Worm (Caenorhabditis elegans): ENCODE data around the gene ZK418.10.

- TF ChIP-seq ztf-11 (tag; optimal IDR thresholded peaks at IDR 0.05) (no peak), nhr-25 (tag; optimal IDR thresholded peaks at IDR 0.05) (no peak), peb-1 (tag; optimal IDR thresholded peaks at IDR 0.05) (no peak), unc-62 (GFP tag; optimal IDR thresholded peaks at IDR 0.05) (no peak), elt-1 (tag; optimal IDR thresholded peaks at IDR 0.05) (no peak), nhr-11 (tag; optimal IDR thresholded peaks at IDR 0.05) (no peak)
Observed at ce11 chrIII:7081488-7081887, 9.0 kb downstream of the ZK418.10 start.

Data from whole organism, L2 larva.